Fruit fly (Drosophila melanogaster) whole organism, prepupa: ENCODE measurements around the gene Thor.

ENCODE experiments used
- Blimp-1 ChIP-seq: fragments of 200-800 bp; sonication (Bioruptor generic); optimal IDR thresholded peaks from 3 replicates; lab custom pipeline; 2017; ENCODE audit warnings: missing biosample characterization, missing genetic modification characterization, mild to moderate bottlenecking, moderate library complexity, missing genetic modification reagents
- CG10669 ChIP-seq: fragments of 200-800 bp; sonication (Bioruptor generic); optimal IDR thresholded peaks from 3 replicates; lab custom pipeline; 2018; ENCODE audit warnings: missing biosample characterization, mild to moderate bottlenecking, missing genetic modification characterization, moderate library complexity
- CG11294 ChIP-seq: fragments of 200-800 bp; sonication (Bioruptor generic); IDR thresholded peaks from 2 replicates; pipeline ENCODE4 v1.3.6; 2022; ENCODE audit warnings: missing biosample characterization, missing genetic modification characterization
- CG11762 ChIP-seq: fragments of 200-800 bp; sonication (Bioruptor generic); optimal IDR thresholded peaks from 3 replicates; lab custom pipeline; 2016; ENCODE audit warnings: missing biosample characterization, missing genetic modification characterization; ENCODE audit not compliant: insufficient read depth
- CG11902 ChIP-seq: fragments of 200-800 bp; sonication (Bioruptor generic); optimal IDR thresholded peaks from 3 replicates; lab custom pipeline; 2016; ENCODE audit warnings: missing biosample characterization, missing genetic modification characterization
- CG15336 ChIP-seq: fragments of 200-800 bp; sonication (Bioruptor generic); IDR thresholded peaks from 2 replicates; pipeline ENCODE4 v1.3.6; 2022; ENCODE audit warnings: missing biosample characterization, missing genetic modification characterization
- CG1621 ChIP-seq: fragments of 200-800 bp; sonication (Bioruptor generic); optimal IDR thresholded peaks from 3 replicates; lab custom pipeline; 2018; ENCODE audit warnings: missing biosample characterization, mild to moderate bottlenecking, missing genetic modification characterization
- CG3032 ChIP-seq: fragments of 200-800 bp; optimal IDR thresholded peaks from 2 replicates; lab custom pipeline; 2019; ENCODE audit warnings: missing biosample characterization, mild to moderate bottlenecking, missing genetic modification characterization, moderate library complexity
- CG31627 ChIP-seq: fragments of 200-800 bp; sonication (Bioruptor generic); optimal IDR thresholded peaks from 3 replicates; lab custom pipeline; 2016; ENCODE audit warnings: missing biosample characterization, missing genetic modification characterization
- CG6163 ChIP-seq: fragments of 200-800 bp; sonication (Bioruptor generic); IDR thresholded peaks from 3 replicates; pipeline ENCODE4 v1.3.6; 2022; ENCODE audit warnings: missing biosample characterization, missing genetic modification characterization
- CG6276 ChIP-seq: fragments of 200-800 bp; sonication (Bioruptor generic); optimal IDR thresholded peaks from 2 replicates; lab custom pipeline; 2017; ENCODE audit warnings: missing biosample characterization, mild to moderate bottlenecking, missing genetic modification characterization
- CG6792 ChIP-seq: fragments of 200-800 bp; sonication (Bioruptor generic); optimal IDR thresholded peaks from 3 replicates; lab custom pipeline; 2016; ENCODE audit warnings: missing biosample characterization, missing genetic modification characterization
- CG7368 ChIP-seq: fragments of 200-800 bp; sonication (Bioruptor generic); optimal IDR thresholded peaks from 3 replicates; lab custom pipeline; 2016; ENCODE audit warnings: missing biosample characterization, missing genetic modification characterization
- CG8119 ChIP-seq: fragments of 200-800 bp; sonication (Bioruptor generic); IDR thresholded peaks from 3 replicates; pipeline ENCODE4 v1.3.6; 2022; ENCODE audit warnings: missing biosample characterization, missing genetic modification characterization
- CG8319 ChIP-seq: fragments of 200-800 bp; sonication (Bioruptor generic); optimal IDR thresholded peaks from 3 replicates; lab custom pipeline; 2016; ENCODE audit warnings: missing biosample characterization, missing genetic modification characterization
- CG8632 ChIP-seq: fragments of 200-800 bp; sonication (Bioruptor generic); optimal IDR thresholded peaks from 3 replicates; lab custom pipeline; 2016; ENCODE audit warnings: missing biosample characterization, missing genetic modification characterization
- CG9139 ChIP-seq: fragments of 200-800 bp; sonication (Bioruptor generic); optimal IDR thresholded peaks from 3 replicates; lab custom pipeline; 2017; ENCODE audit warnings: missing biosample characterization, mild to moderate bottlenecking, missing genetic modification characterization
- Eip78C ChIP-seq: fragments of 200-800 bp; sonication (Bioruptor generic); peaks from one replicate; lab custom pipeline; 2016; ENCODE audit warnings: missing biosample characterization, missing genetic modification characterization
- Ets21C ChIP-seq: fragments of 200-800 bp; sonication (Bioruptor generic); optimal IDR thresholded peaks from 3 replicates; lab custom pipeline; 2016; ENCODE audit warnings: missing biosample characterization, missing genetic modification characterization
- Ets96B ChIP-seq: fragments of 200-800 bp; optimal IDR thresholded peaks from 2 replicates; lab custom pipeline; 2019; ENCODE audit warnings: missing biosample characterization, mild to moderate bottlenecking, missing genetic modification characterization, moderate library complexity
- Hr39 ChIP-seq: fragments of 200-800 bp; sonication (Bioruptor generic); optimal IDR thresholded peaks from 2 replicates; lab custom pipeline; 2016; ENCODE audit warnings: missing biosample characterization, missing genetic modification characterization
- Hr4 ChIP-seq: fragments of 200-800 bp; sonication (Bioruptor generic); optimal IDR thresholded peaks from 3 replicates; lab custom pipeline; 2016; ENCODE audit warnings: missing biosample characterization, missing genetic modification characterization
- Lpt ChIP-seq: fragments of 200-800 bp; sonication (Bioruptor generic); optimal IDR thresholded peaks from 3 replicates; lab custom pipeline; 2016; ENCODE audit warnings: missing biosample characterization, missing genetic modification characterization
- Met ChIP-seq: fragments of 200-800 bp; sonication (Bioruptor generic); optimal IDR thresholded peaks from 3 replicates; lab custom pipeline; 2016; ENCODE audit warnings: missing biosample characterization, missing genetic modification characterization
- OdsH ChIP-seq: fragments of 200-800 bp; sonication (Bioruptor generic); optimal IDR thresholded peaks from 3 replicates; lab custom pipeline; 2016; ENCODE audit warnings: missing biosample characterization, missing genetic modification characterization
- Sox14 ChIP-seq: fragments of 200-800 bp; sonication (Bioruptor generic); optimal IDR thresholded peaks from 3 replicates; lab custom pipeline; 2016; ENCODE audit warnings: missing biosample characterization, missing genetic modification characterization
- Sox15 ChIP-seq: fragments of 200-800 bp; sonication (Bioruptor generic); optimal IDR thresholded peaks from 3 replicates; lab custom pipeline; 2016; ENCODE audit warnings: missing biosample characterization, missing genetic modification characterization
- acj6 ChIP-seq: fragments of 200-800 bp; sonication (Bioruptor generic); optimal IDR thresholded peaks from 3 replicates; lab custom pipeline; 2016; ENCODE audit warnings: missing biosample characterization, missing genetic modification characterization
- cyc ChIP-seq: fragments of 200-800 bp; sonication (Bioruptor generic); optimal IDR thresholded peaks from 3 replicates; lab custom pipeline; 2016; ENCODE audit warnings: missing biosample characterization, missing genetic modification characterization
- dac ChIP-seq: fragments of 200-800 bp; sonication (Bioruptor generic); optimal IDR thresholded peaks from 2 replicates; lab custom pipeline; 2017; ENCODE audit warnings: missing biosample characterization, mild to moderate bottlenecking, missing genetic modification characterization
- fd59A ChIP-seq: fragments of 200-800 bp; sonication (Bioruptor generic); optimal IDR thresholded peaks from 2 replicates; lab custom pipeline; 2017; ENCODE audit warnings: missing biosample characterization, mild to moderate bottlenecking, missing genetic modification characterization, missing genetic modification reagents
- fd85E ChIP-seq: fragments of 200-800 bp; sonication (Bioruptor generic); optimal IDR thresholded peaks from 3 replicates; lab custom pipeline; 2016; ENCODE audit warnings: missing biosample characterization, missing genetic modification characterization
- fkh ChIP-seq: fragments of 200-800 bp; sonication (Bioruptor generic); optimal IDR thresholded peaks from 3 replicates; lab custom pipeline; 2017; ENCODE audit warnings: missing biosample characterization, mild to moderate bottlenecking, missing genetic modification characterization, moderate library complexity
- net ChIP-seq: fragments of 200-800 bp; sonication (Bioruptor generic); optimal IDR thresholded peaks from 3 replicates; lab custom pipeline; 2016; ENCODE audit warnings: missing biosample characterization, missing genetic modification characterization
- salr ChIP-seq, 2 experiments: fragments of 200-800 bp; sonication (Bioruptor generic); optimal IDR thresholded peaks; 3 replicates each; lab custom pipeline; 2016 to 2018; ENCODE audit warnings: missing biosample characterization in 2 of 2, missing genetic modification characterization in 2 of 2, mild to moderate bottlenecking in 1 of 2
- ss ChIP-seq, 2 experiments: fragments of 200-800 bp; sonication (Bioruptor generic); optimal IDR thresholded peaks; 2 replicates in 1 of 2; 3 replicates in 1 of 2; lab custom pipeline; 2017 to 2018; ENCODE audit warnings: mild to moderate bottlenecking in 2 of 2, missing biosample characterization in 2 of 2, missing genetic modification characterization in 2 of 2, moderate library complexity in 1 of 2
- svp ChIP-seq: fragments of 200-800 bp; sonication (Bioruptor generic); peaks from one replicate; lab custom pipeline; 2016; ENCODE audit warnings: missing biosample characterization, missing genetic modification characterization
- vri ChIP-seq: fragments of 200-800 bp; sonication (Bioruptor generic); optimal IDR thresholded peaks from 3 replicates; lab custom pipeline; 2016; ENCODE audit warnings: missing biosample characterization, mild to moderate bottlenecking, missing genetic modification characterization

The Thor gene

dm6 chr2L:3477057-3477755 lies 1.0 kb upstream of the Thor start (continued):
- TF ChIP-seq CG6163 (GFP tag; lab: Robert Waterston, UW) (no peak), Ets21C (GFP tag; lab: Kevin White, UChicago) (no peak), OdsH (GFP tag; lab: Kevin White, UChicago) (peak; percentile 40), CG15336 (GFP tag; lab: Robert Waterston, UW) (no peak), Met (no peak), CG8119 (peak; percentile 41; the same call in 1 of the 3 replicates), CG8319 (no peak), fd59A (GFP tag; lab: Kevin White, UChicago) (no peak), salr (GFP tag; optimal IDR thresholded peaks at IDR 0.05; lab: Kevin White, UChicago) (no peak), ss (GFP tag; optimal IDR thresholded peaks at IDR 0.05; lab: Kevin White, UChicago) (no peak), net (GFP tag; lab: Kevin White, UChicago) (peak; percentile 54), CG11294 (GFP tag; lab: Robert Waterston, UW) (no peak), fd85E (GFP tag; lab: Kevin White, UChicago) (no peak), Eip78C (GFP tag; lab: Kevin White, UChicago) (peak; percentile 84), CG10669 (GFP tag; lab: Kevin White, UChicago) (no peak), Sox15 (no peak), cyc (no peak), Blimp-1 (GFP tag; lab: Kevin White, UChicago) (no peak), CG6792 (no peak), fkh (GFP tag; lab: Kevin White, UChicago) (peak; percentile 41), Sox14 (GFP tag; lab: Kevin White, UChicago) (peak; percentile 25), CG7368 (GFP tag; lab: Kevin White, UChicago) (no peak), CG31627 (GFP tag; lab: Kevin White, UChicago) (no peak), Hr39 (no peak), vri (no peak), CG1621 (tag; lab: Kevin White, UChicago) (no peak), CG3032 (no peak), CG6276 (peak; percentile 8), Lpt (GFP tag; lab: Kevin White, UChicago) (no peak), Hr4 (GFP tag; lab: Kevin White, UChicago) (peak; percentile 61), CG8632 (GFP tag; lab: Kevin White, UChicago) (no peak), CG11762 (GFP tag; lab: Kevin White, UChicago) (no peak)
- TF ChIP-seq, all 60 proteins: peak for 16

- TF ChIP-seq Ets96B (tag; lab: Kevin White, UChicago) (no peak), CG11902 (GFP tag; lab: Kevin White, UChicago) (no peak), OdsH (GFP tag; lab: Kevin White, UChicago) (no peak), acj6 (GFP tag; lab: Kevin White, UChicago) (no peak), CG11294 (GFP tag; lab: Robert Waterston, UW) (no peak), CG6792 (no peak), vri (peak; percentile 46), CG3032 (no peak), svp (peak; percentile 50), fkh (GFP tag; lab: Kevin White, UChicago) (peak; percentile 12), CG8119 (no peak), CG11762 (GFP tag; lab: Kevin White, UChicago) (no peak), dac (GFP tag; lab: Kevin White, UChicago) (no peak), CG9139 (no peak)
These were observed 1.6 kb downstream of the Thor start for dm6 chr2L:3479697-3480442.
